Fruit fly (Drosophila melanogaster) whole organism, pupa: ENCODE data around the gene CG4218.
A peak's percentile ranks its signal among the peaks of the same experiment; 100 is the strongest.

ENCODE experiments used
- CG10348 ChIP-seq: fragments of 200-800 bp; sonication (Bioruptor generic); IDR thresholded peaks from 2 replicates; pipeline ENCODE4 v1.3.6; 2022; ENCODE audit warnings: missing biosample characterization, missing genetic modification characterization
- CG12605 ChIP-seq: fragments of 200-800 bp; sonication (Bioruptor generic); IDR thresholded peaks from 2 replicates; pipeline ENCODE4 v1.3.6; 2022; ENCODE audit warnings: missing biosample characterization, missing genetic modification characterization
- CG13204 ChIP-seq: fragments of 200-800 bp; sonication (Bioruptor generic); optimal IDR thresholded peaks from 2 replicates; lab custom pipeline; 2018; ENCODE audit warnings: missing biosample characterization, mild to moderate bottlenecking, missing genetic modification characterization, moderate library complexity
- CG14655 ChIP-seq: fragments of 200-800 bp; sonication (Bioruptor generic); optimal IDR thresholded peaks from 3 replicates; lab custom pipeline; 2017; ENCODE audit warnings: mild to moderate bottlenecking, missing biosample characterization, missing genetic modification reagents, missing genetic modification characterization
- CG15710 ChIP-seq: fragments of 200-800 bp; sonication (Bioruptor generic); optimal IDR thresholded peaks from 2 replicates; lab custom pipeline; 2018; ENCODE audit warnings: missing biosample characterization, mild to moderate bottlenecking, missing genetic modification characterization, moderate library complexity
- CG17806 ChIP-seq: fragments of 200-800 bp; sonication (Bioruptor generic); optimal IDR thresholded peaks from 2 replicates; lab custom pipeline; 2018; ENCODE audit warnings: missing biosample characterization, mild to moderate bottlenecking, missing genetic modification characterization, moderate library complexity
- CG32121 ChIP-seq: fragments of 200-800 bp; sonication (Bioruptor generic); IDR thresholded peaks from 2 replicates; pipeline ENCODE4 v1.3.6; 2022; ENCODE audit warnings: missing biosample characterization, missing genetic modification characterization
- CG34367 ChIP-seq: fragments of 200-800 bp; sonication (Bioruptor generic); optimal IDR thresholded peaks from 2 replicates; lab custom pipeline; 2018; ENCODE audit warnings: missing biosample characterization, mild to moderate bottlenecking, missing genetic modification characterization
- CG4496 ChIP-seq: fragments of 200-800 bp; sonication (Bioruptor generic); IDR thresholded peaks from 3 replicates; pipeline ENCODE4 v1.3.6; 2022; ENCODE audit warnings: missing biosample characterization, missing genetic modification characterization
- CG8159 ChIP-seq: fragments of 200-800 bp; sonication (Bioruptor generic); optimal IDR thresholded peaks from 3 replicates; lab custom pipeline; 2018; ENCODE audit warnings: missing biosample characterization, mild to moderate bottlenecking, missing genetic modification characterization, moderate library complexity
- CG8301 ChIP-seq: fragments of 200-800 bp; sonication (Bioruptor generic); optimal IDR thresholded peaks from 2 replicates; lab custom pipeline; 2018; ENCODE audit warnings: missing biosample characterization, mild to moderate bottlenecking, missing genetic modification characterization
- CG9948 ChIP-seq: fragments of 200-800 bp; sonication (Bioruptor generic); optimal IDR thresholded peaks from 2 replicates; lab custom pipeline; 2018; ENCODE audit warnings: missing biosample characterization, mild to moderate bottlenecking, missing genetic modification characterization, moderate library complexity
- D1 ChIP-seq: fragments of 200-800 bp; sonication (Bioruptor generic); optimal IDR thresholded peaks from 2 replicates; lab custom pipeline; 2018; ENCODE audit warnings: missing biosample characterization, mild to moderate bottlenecking, missing genetic modification characterization, moderate library complexity
- EcR ChIP-seq: fragments of 200-800 bp; sonication (Bioruptor generic); optimal IDR thresholded peaks from 3 replicates; lab custom pipeline; 2019; ENCODE audit warnings: missing biosample characterization, missing genetic modification characterization, mild to moderate bottlenecking, moderate library complexity, missing genetic modification reagents
- Ets98B ChIP-seq: fragments of 200-800 bp; sonication (Bioruptor generic); IDR thresholded peaks from 2 replicates; pipeline ENCODE4 v1.3.6; 2022; ENCODE audit warnings: missing biosample characterization, missing genetic modification characterization
- Pif1A ChIP-seq: fragments of 200-800 bp; sonication (Bioruptor generic); optimal IDR thresholded peaks from 3 replicates; lab custom pipeline; 2016; ENCODE audit warnings: missing biosample characterization, missing genetic modification characterization
- Pif1B ChIP-seq: fragments of 200-800 bp; sonication (Bioruptor generic); optimal IDR thresholded peaks from 3 replicates; lab custom pipeline; 2016; ENCODE audit warnings: missing biosample characterization, missing genetic modification characterization
- Snoo ChIP-seq: fragments of 200-800 bp; sonication (Bioruptor generic); optimal IDR thresholded peaks from 3 replicates; lab custom pipeline; 2017; ENCODE audit warnings: missing biosample characterization, mild to moderate bottlenecking, missing genetic modification characterization, inconsistent platforms
- fd96Ca ChIP-seq: fragments of 200-800 bp; sonication (Bioruptor generic); IDR thresholded peaks from 3 replicates; pipeline ENCODE4 v1.3.6; 2022; ENCODE audit warnings: missing biosample characterization, missing genetic modification characterization
- gl ChIP-seq: fragments of 200-800 bp; sonication (Bioruptor generic); optimal IDR thresholded peaks from 2 replicates; lab custom pipeline; 2018; ENCODE audit warnings: missing biosample characterization, mild to moderate bottlenecking, missing genetic modification characterization
- rn ChIP-seq: fragments of 200-800 bp; sonication (Bioruptor generic); IDR thresholded peaks from 2 replicates; pipeline ENCODE4 v1.3.6; 2022; ENCODE audit warnings: missing biosample characterization, missing genetic modification characterization

CG4218 gene

DNA sequence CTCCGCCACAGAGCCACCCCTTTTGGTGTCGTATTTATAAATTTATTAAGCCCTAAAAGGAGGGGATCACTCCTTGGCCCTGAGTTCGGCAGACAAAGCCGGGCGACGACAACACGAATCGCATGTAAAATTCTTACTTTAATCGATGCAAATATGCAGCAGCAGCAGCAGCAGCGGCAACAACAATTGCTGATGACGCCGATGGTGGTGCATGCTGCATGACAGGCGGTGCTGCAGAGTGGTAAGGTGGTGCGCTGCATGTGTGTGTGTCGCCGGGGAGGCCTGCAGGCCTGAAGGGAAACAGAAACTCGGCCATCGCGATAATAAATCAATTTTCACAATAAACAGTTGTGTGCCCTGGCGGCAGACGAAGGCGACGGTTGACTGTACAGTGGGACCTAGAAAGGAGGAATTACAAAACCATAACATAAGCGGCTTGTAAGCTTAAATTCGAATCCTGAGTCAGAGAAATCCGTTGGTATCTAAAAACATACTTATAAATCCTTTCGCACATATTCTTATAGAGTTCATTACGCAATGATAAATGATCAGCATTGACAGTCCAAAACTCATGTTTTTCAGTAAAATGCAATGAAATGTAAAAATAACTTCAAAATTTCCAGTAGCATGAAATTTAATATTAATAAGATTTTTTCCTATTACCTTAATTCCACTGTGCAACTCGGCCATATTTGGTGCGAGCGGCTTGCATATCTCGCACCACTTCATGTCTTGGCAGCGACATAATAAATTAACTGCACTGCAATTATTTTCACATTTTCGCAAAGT, 23.0 kb upstream of the CG4218 start:
- TF ChIP-seq CG14655 (GFP tag; lab: Kevin White, UChicago) (peak; percentile 32), CG32121 (GFP tag; lab: Robert Waterston, UW) (no peak), CG9948 (peak; percentile 11), Pif1B (GFP tag; lab: Kevin White, UChicago) (peak; percentile 10), CG13204 (GFP tag; lab: Kevin White, UChicago) (peak; percentile 28), CG8159 (tag; lab: Kevin White, UChicago) (peak; percentile 48), EcR (GFP tag; lab: Kevin White, UChicago) (peak; percentile 42), Ets98B (no peak), CG4496 (0 out of 3 replicates have a peak, but pooled peaks have one; percentile 27), fd96Ca (GFP tag; lab: Robert Waterston, UW) (no peak), Snoo (tag; lab: Kevin White, UChicago) (no peak), CG17806 (tag; lab: Kevin White, UChicago) (no peak), Pif1A (GFP tag; lab: Kevin White, UChicago) (peak; percentile 93), gl (tag; lab: Kevin White, UChicago) (no peak), CG15710 (peak; percentile 30)

DNA sequence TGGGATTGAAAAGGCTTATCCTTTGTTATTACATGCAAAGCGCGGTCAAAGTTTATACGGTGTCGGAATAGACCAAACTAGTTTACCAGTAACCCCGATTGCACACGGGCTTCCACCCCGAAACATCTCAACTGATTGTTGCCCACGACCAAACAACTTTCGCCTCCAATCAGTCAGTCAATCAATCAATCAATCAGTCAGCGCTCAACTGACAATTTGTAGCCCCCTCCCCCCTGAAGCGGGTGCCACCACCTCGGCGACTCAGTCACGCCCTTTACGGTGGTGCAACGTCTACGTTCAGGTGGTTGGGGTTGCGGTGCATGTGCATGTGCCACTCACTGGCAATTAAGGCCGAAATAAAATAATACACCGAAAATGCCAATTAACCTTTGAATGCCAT, 21.9 kb upstream of the CG4218 start:
- TF ChIP-seq CG4496 (0 out of 3 replicates have a peak, but pooled peaks have one; percentile 7), fd96Ca (GFP tag; lab: Robert Waterston, UW) (0 out of 3 replicates have a peak, but pooled peaks have one; percentile 8), Snoo (tag; lab: Kevin White, UChicago) (no peak)
- TF ChIP-seq, all 21 proteins: peak for 2

DNA sequence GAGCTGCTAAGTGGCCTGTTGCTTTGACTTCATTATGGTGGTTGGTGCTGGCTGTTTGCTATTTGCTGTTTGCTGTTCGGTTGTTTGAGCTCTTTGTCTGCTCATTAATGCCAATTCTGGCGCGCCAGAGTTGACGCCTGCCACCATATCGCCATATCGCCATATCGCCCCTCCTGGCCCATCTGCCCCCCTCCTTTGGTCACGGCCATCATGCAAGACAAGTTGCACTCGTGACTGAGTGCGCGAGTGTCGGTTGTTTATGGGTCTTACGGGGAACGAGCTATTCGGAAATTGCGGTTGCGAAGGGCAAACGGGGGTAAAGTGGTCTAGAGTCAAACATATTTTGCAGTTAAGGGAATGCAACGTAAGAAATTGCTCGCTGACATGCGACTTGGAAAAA, 21.2 kb upstream of the CG4218 start:
- no peak for TF ChIP-seq CG10348 (GFP tag; lab: Robert Waterston, UW)
- TF ChIP-seq EcR (GFP tag; lab: Kevin White, UChicago), result no peak
- TF ChIP-seq CG4496, result 0 out of 3 replicates have a peak, but pooled peaks have one; percentile 32

DNA sequence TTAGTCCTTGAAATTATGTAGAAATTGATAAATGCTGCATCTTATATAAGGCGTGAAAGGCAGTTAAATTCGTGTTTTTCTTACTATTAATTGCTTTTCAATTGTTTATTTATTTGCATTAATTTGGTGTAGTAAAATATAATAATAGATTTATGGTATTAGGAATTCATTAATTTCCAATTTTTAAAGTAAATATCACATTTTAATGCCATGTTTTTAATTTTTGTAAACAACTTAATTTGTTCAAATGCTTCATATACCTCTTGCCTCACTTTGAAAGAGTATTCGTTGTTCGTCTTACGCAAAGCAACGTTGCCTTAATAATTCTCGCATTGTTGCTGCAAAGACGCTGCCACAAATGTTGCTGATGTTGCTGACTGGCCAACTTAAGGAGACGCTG, 20.4 kb upstream of the CG4218 start:
- TF ChIP-seq CG8159 (tag; lab: Kevin White, UChicago) (peak; percentile 77), CG17806 (tag; lab: Kevin White, UChicago) (peak; percentile 44), CG8301 (tag; lab: Kevin White, UChicago) (peak; percentile 46), Pif1B (GFP tag; lab: Kevin White, UChicago) (no peak), D1 (peak; percentile 33), Pif1A (GFP tag; lab: Kevin White, UChicago) (no peak), CG32121 (GFP tag; lab: Robert Waterston, UW) (no peak), CG4496 (no peak), Snoo (tag; lab: Kevin White, UChicago) (no peak), Ets98B (no peak), CG34367 (tag; lab: Kevin White, UChicago) (peak; percentile 53), EcR (GFP tag; lab: Kevin White, UChicago) (no peak), gl (tag; lab: Kevin White, UChicago) (no peak), CG13204 (GFP tag; lab: Kevin White, UChicago) (no peak), CG14655 (GFP tag; lab: Kevin White, UChicago) (peak; percentile 70), rn (GFP tag; lab: Robert Waterston, UW) (no peak), CG15710 (peak; percentile 62), fd96Ca (GFP tag; lab: Robert Waterston, UW) (no peak), CG9948 (peak; percentile 65), CG10348 (GFP tag; lab: Robert Waterston, UW) (no peak), CG12605 (GFP tag; lab: Robert Waterston, UW) (no peak)
- TF ChIP-seq, all 21 proteins: peak for 8

DNA sequence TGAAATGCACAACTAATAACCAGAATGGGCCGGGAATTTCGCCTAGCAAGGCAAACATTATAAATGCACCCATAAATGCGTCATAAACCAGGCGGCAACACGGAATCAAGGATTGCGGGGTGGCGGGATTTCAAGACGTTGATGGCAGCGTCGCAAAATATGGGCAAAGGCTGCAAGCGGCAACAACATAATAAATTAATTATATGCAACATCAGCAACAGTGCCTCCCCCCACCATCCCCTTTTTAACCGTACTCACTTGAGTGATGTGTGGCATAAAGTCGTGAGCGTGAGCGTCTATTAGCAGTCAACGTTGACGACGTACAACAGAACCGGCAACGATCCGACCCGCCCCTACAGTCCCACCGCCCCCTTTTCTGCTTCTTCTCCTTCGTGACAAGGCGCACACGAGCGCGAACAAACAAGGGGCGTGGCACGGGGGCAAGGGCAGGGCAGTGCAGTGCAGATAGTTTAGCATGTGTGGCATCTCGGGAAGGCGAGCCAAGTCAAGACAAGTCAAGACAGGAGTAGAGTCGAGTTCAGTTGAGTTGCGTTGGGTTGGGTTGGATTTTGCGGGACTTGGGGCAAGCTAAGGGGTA, 19.7 kb upstream of the CG4218 start:
- TF ChIP-seq CG10348 (GFP tag; lab: Robert Waterston, UW) (no peak), EcR (GFP tag; lab: Kevin White, UChicago) (peak; percentile 64), CG15710 (no peak), Snoo (tag; lab: Kevin White, UChicago) (no peak), CG9948 (no peak), fd96Ca (GFP tag; lab: Robert Waterston, UW) (peak; percentile 58; the same call in 1 of the 3 replicates), CG32121 (GFP tag; lab: Robert Waterston, UW) (no peak), CG13204 (GFP tag; lab: Kevin White, UChicago) (peak; percentile 73), CG4496 (peak; percentile 56; the same call in 2 of the 3 replicates), Pif1A (GFP tag; lab: Kevin White, UChicago) (peak; percentile 4)

DNA sequence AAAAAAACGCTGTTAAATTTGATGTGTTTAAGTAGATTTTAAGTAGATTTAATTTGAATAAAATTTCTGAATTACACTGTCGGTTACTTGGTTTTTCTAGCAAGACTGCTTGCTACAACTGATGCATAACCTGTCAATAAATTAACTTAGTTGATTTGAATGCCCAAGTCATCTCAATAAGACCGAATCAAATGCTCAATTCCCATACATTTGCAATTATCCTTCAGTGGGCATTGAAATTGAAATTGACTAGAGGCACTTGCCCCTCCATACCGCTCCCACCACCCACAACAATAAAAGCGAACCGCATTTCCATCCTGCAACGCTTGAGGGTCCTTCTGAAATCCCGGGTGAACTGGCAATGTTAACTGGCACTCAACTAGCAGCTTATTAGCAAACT, 14.7 kb upstream of the CG4218 start, which contains the start of gene CG3473:
CG3473 (minus strand) TSS at position 101 of the 400 bp plus-strand sequence.
- TF ChIP-seq Pif1A (GFP tag; lab: Kevin White, UChicago) (no peak), CG15710 (no peak), CG12605 (GFP tag; lab: Robert Waterston, UW) (no peak), CG8159 (tag; lab: Kevin White, UChicago) (no peak), CG34367 (tag; lab: Kevin White, UChicago) (no peak), CG14655 (GFP tag; lab: Kevin White, UChicago) (no peak), rn (GFP tag; lab: Robert Waterston, UW) (no peak), CG17806 (tag; lab: Kevin White, UChicago) (no peak), Snoo (tag; lab: Kevin White, UChicago) (no peak), Ets98B (no peak), fd96Ca (GFP tag; lab: Robert Waterston, UW) (no peak), CG8301 (tag; lab: Kevin White, UChicago) (no peak), CG32121 (GFP tag; lab: Robert Waterston, UW) (no peak), gl (tag; lab: Kevin White, UChicago) (no peak), D1 (no peak)
